Fruit fly (Drosophila melanogaster): ENCODE measurements around the gene CG9312.

CG9312 gene

DNA sequence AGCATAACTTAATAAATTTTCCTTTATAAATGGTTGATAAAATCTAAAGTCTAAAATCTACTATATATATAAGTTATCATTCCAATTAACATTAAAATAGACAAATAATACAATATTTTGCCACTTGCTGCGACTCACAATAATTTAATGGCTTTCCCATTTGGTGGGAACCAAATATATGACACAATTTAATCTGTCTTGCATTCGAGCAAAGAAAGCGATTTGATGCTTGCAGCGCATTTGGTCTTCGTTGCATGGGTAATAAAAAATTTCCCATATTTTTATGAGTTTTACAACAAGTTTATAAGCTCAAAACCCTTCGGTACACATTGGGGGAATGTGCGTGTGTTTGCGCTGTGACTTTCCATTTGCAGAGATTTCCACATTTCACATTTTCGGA lies 38.8 kb upstream of the CG9312 start:
- TF ChIP-seq oc (tag; optimal IDR thresholded peaks at IDR 0.05) (peak; percentile 10), Sox100B (GFP tag; optimal IDR thresholded peaks at IDR 0.05) (peak; percentile 15), CG14441 (GFP tag; IDR thresholded peaks at IDR 0.05) (no peak), cas (GFP tag; IDR thresholded peaks at IDR 0.05) (no peak), PHDP (tag; optimal IDR thresholded peaks at IDR 0.05) (no peak), Hey (tag; optimal IDR thresholded peaks at IDR 0.05) (no peak), stc (GFP tag; IDR thresholded peaks at IDR 0.05) (no peak), D19A (tag; optimal IDR thresholded peaks at IDR 0.05) (peak; percentile 33), CG1647 (GFP tag; optimal IDR thresholded peaks at IDR 0.05) (no peak), CG12219 (GFP tag; optimal IDR thresholded peaks at IDR 0.05) (no peak)

DNA sequence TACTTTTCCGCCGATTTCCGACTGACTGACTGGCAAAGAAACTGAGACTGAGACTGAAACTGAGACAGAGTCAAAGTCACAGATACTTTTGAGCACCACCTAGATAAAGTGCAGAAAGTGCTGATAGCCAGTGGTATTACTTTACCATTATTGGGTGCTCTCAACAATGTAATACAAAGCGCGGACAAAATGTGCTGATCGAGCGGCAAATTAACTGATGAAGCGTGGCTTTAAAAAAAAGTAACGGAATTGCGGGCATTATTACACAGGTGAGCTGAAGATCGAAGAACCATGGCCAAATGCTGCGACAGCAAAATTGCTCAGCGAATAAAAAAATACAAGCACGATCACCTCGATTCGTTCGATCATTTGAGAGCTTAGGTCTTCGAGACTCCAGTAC lies 36.7 kb upstream of the CG9312 start:
- TF ChIP-seq CG9932 (GFP tag; IDR thresholded peaks at IDR 0.05), result no peak
- TF ChIP-seq Fer3 (tag; optimal IDR thresholded peaks at IDR 0.05), result no peak
- TF ChIP-seq Hsf (GFP tag; optimal IDR thresholded peaks at IDR 0.05), result no peak
- no peak for TF ChIP-seq nerfin-2 (GFP tag; IDR thresholded peaks at IDR 0.05; ENCODE audit: partially characterized antibody)
- no peak for TF ChIP-seq dmrt99B (tag; optimal IDR thresholded peaks at IDR 0.05)
- no peak for TF ChIP-seq cas (GFP tag; IDR thresholded peaks at IDR 0.05)
- TF ChIP-seq CG13775 (GFP tag; optimal IDR thresholded peaks at IDR 0.05), result no peak
- TF ChIP-seq ham (GFP tag; IDR thresholded peaks at IDR 0.05), result no peak
- TF ChIP-seq CG9437 (GFP tag; optimal IDR thresholded peaks at IDR 0.05), result no peak
- TF ChIP-seq CG8281 (tag; optimal IDR thresholded peaks at IDR 0.05), result no peak
- TF ChIP-seq CG34224 (GFP tag; IDR thresholded peaks at IDR 0.05; ENCODE audit: partially characterized antibody), result no peak
- no peak for TF ChIP-seq nmo (GFP tag; optimal IDR thresholded peaks at IDR 0.05)
- no peak for TF ChIP-seq CG2875 (GFP tag; optimal IDR thresholded peaks at IDR 0.05)
- no peak for TF ChIP-seq Nf-YA (GFP tag; IDR thresholded peaks at IDR 0.05)
- no peak for TF ChIP-seq CG18764 (GFP tag; optimal IDR thresholded peaks at IDR 0.05)
- TF ChIP-seq eve (GFP tag; optimal IDR thresholded peaks at IDR 0.05), result no peak
- TF ChIP-seq nom (GFP tag; optimal IDR thresholded peaks at IDR 0.05), result no peak
- TF ChIP-seq CG7556 (GFP tag; optimal IDR thresholded peaks at IDR 0.05), result no peak

DNA sequence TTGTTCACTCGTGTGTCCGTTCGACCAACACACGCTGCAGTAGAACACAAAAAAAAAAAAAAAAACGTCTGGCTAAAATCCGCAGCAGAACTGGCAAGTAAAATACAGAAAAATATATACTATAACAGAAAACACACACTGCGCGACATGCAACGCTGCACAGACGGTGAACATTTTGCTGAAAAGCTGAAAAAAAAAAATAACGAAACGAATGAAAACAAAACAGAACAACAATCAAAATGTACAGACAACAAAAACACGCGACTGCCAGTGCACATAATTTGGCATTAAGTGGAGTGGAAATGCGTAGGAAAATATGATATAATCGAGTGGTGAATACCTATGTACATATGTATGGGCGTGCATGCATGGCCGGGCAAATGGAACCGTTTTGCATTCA lies 35.6 kb upstream of the CG9312 start:
- peak in 1 of 2 experiments; percentile 29 for TF ChIP-seq eve (GFP tag; optimal IDR thresholded peaks at IDR 0.05)
- TF ChIP-seq kay (GFP tag; optimal IDR thresholded peaks at IDR 0.05), result no peak
- TF ChIP-seq CG15601 (tag; optimal IDR thresholded peaks at IDR 0.05), result no peak
- no peak for TF ChIP-seq sd (tag; optimal IDR thresholded peaks at IDR 0.05)
- no peak for TF ChIP-seq sens (GFP tag)
- TF ChIP-seq Asciz (GFP tag; optimal IDR thresholded peaks at IDR 0.05), result no peak
- no peak for TF ChIP-seq jing (GFP tag; optimal IDR thresholded peaks at IDR 0.05)
- TF ChIP-seq CkIIα-i1 (GFP tag; IDR thresholded peaks at IDR 0.05), result no peak

DNA sequence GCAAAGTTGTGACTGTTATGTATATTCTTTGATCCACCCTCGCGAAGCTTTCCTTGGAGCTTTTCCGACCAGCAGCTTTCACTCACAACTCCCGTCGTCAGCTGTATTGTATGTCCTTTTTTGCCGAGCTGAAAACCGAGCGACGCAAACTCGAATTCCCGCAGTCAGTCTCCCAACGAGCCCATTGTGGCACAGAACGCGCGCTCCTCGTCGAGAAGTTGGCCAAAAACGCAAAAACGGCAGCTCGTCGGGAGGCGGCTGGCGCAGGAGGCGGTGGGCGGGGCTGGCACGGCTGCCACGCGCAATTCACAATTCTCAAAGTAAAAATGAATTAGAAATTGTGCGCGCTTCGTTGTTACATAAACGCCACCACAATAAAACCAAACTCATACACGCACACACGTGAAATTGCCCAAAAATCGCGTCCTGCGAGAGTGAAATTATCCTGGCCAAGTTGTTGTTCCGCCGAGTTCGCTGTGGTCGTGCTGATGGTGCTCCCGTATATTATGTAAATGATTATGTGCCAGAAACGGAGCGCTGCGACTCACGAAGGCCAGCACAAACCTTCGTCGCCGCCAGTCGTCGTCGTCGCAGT lies 30.2 kb upstream of the CG9312 start:
- TF ChIP-seq CG4360 (GFP tag; IDR thresholded peaks at IDR 0.05), result no peak
- peak; percentile 17 for TF ChIP-seq abd-A (tag; optimal IDR thresholded peaks at IDR 0.05)
- TF ChIP-seq CG8924 (tag; optimal IDR thresholded peaks at IDR 0.05), result no peak
- TF ChIP-seq br (optimal IDR thresholded peaks at IDR 0.05), result no peak
- no peak for TF ChIP-seq Bgb (GFP tag; IDR thresholded peaks at IDR 0.05; ENCODE audit: partially characterized antibody)
- no peak for TF ChIP-seq ase (GFP tag; IDR thresholded peaks at IDR 0.05)
- TF ChIP-seq Lpt (GFP tag; optimal IDR thresholded peaks at IDR 0.05), result no peak
- no peak for TF ChIP-seq zen (tag; optimal IDR thresholded peaks at IDR 0.05)
- no peak for TF ChIP-seq jigr1 (GFP tag; IDR thresholded peaks at IDR 0.05)
- TF ChIP-seq ewg (GFP tag; optimal IDR thresholded peaks at IDR 0.05), result peak; percentile 36
- TF ChIP-seq Ets65A (GFP tag), result no peak
- TF ChIP-seq dati (GFP tag; IDR thresholded peaks at IDR 0.05), result no peak
- no peak for TF ChIP-seq CG17568 (GFP tag; optimal IDR thresholded peaks at IDR 0.05)
- TF ChIP-seq CG2120 (GFP tag; optimal IDR thresholded peaks at IDR 0.05), result no peak
- peak; percentile 16 for TF ChIP-seq Jarid2 (GFP tag; optimal IDR thresholded peaks at IDR 0.05)

All from whole organism, embryonic.